Worm (Caenorhabditis elegans) whole organism, young adult: ENCODE measurements around the gene dhps-1.

Experiments
- B0019.2 ChIP-seq: fragments of 200-800 bp; sonication (Bioruptor generic); conservative IDR thresholded peaks from 2 replicates; pipeline ENCODE4 v1.3.6; 2022; ENCODE audit warnings: missing genetic modification reagents, missing genetic modification characterization, missing compliant biosample characterization
- B0336.3 ChIP-seq: fragments of 200-800 bp; sonication (Bioruptor generic); IDR thresholded peaks from 2 replicates; pipeline ENCODE4 v1.3.6; 2022; ENCODE audit warnings: missing genetic modification characterization, missing compliant biosample characterization
- D2030.7 ChIP-seq: fragments of 200-800 bp; sonication (Bioruptor generic); IDR thresholded peaks from 2 replicates; pipeline ENCODE4 v1.3.6; 2022; ENCODE audit warnings: missing genetic modification reagents, missing genetic modification characterization, missing compliant biosample characterization
- F33H1.4 ChIP-seq: fragments of 200-800 bp; sonication (Bioruptor generic); IDR thresholded peaks from 2 replicates; pipeline ENCODE4 v1.3.6; 2022; ENCODE audit warnings: missing genetic modification reagents, missing genetic modification characterization, missing compliant biosample characterization
- F37B4.10 ChIP-seq: fragments of 200-800 bp; sonication (Bioruptor generic); IDR thresholded peaks from 2 replicates; pipeline ENCODE4 v1.3.6; 2022; ENCODE audit warnings: missing genetic modification characterization, missing compliant biosample characterization
- F39B2.1 ChIP-seq: fragments of 200-800 bp; sonication (Bioruptor generic); IDR thresholded peaks from 2 replicates; pipeline ENCODE4 v1.3.6; 2022; ENCODE audit warnings: missing genetic modification reagents, missing genetic modification characterization, missing compliant biosample characterization
- T26A5.8 ChIP-seq: sonication (generic microtip); optimal IDR thresholded peaks from 2 replicates; lab custom pipeline; 2016; ENCODE audit warnings: missing genetic modification characterization, missing compliant biosample characterization
- Y56A3A.18 ChIP-seq: fragments of 200-800 bp; sonication (Bioruptor generic); IDR thresholded peaks from 2 replicates; pipeline ENCODE4 v1.3.6; 2022; ENCODE audit warnings: missing genetic modification reagents, missing genetic modification characterization, missing compliant biosample characterization
- Y67H2A.10 ChIP-seq: fragments of 200-800 bp; sonication (Bioruptor generic); conservative IDR thresholded peaks from 2 replicates; pipeline ENCODE4 v1.3.6; 2022; ENCODE audit warnings: missing genetic modification reagents, missing genetic modification characterization, missing compliant biosample characterization
- attf-3 ChIP-seq: fragments of 200-800 bp; sonication (Bioruptor generic); conservative IDR thresholded peaks from 2 replicates; pipeline ENCODE4 v1.3.6; 2022; ENCODE audit warnings: missing genetic modification reagents, missing genetic modification characterization, missing compliant biosample characterization
- attf-5 ChIP-seq: fragments of 200-800 bp; sonication (Bioruptor generic); optimal IDR thresholded peaks from 2 replicates; lab custom pipeline; 2018; ENCODE audit warnings: mild to moderate bottlenecking, missing genetic modification characterization, missing compliant biosample characterization
- attf-6 ChIP-seq: fragments of 200-800 bp; sonication (Bioruptor generic); IDR thresholded peaks from 2 replicates; pipeline ENCODE4 v1.3.6; 2022; ENCODE audit warnings: missing genetic modification reagents, missing genetic modification characterization, missing compliant biosample characterization
- cebp-2 ChIP-seq: fragments of 200-800 bp; sonication (Bioruptor generic); IDR thresholded peaks from 2 replicates; pipeline ENCODE4 v1.3.6; 2022; ENCODE audit warnings: missing genetic modification characterization, missing compliant biosample characterization
- ceh-100 ChIP-seq: fragments of 200-800 bp; sonication (Bioruptor generic); IDR thresholded peaks from 2 replicates; pipeline ENCODE4 v1.3.6; 2022; ENCODE audit warnings: missing genetic modification reagents, missing genetic modification characterization, missing compliant biosample characterization
- ceh-27 ChIP-seq: fragments of 200-800 bp; sonication (Bioruptor generic); optimal IDR thresholded peaks from 2 replicates; lab custom pipeline; 2018; ENCODE audit warnings: mild to moderate bottlenecking, missing genetic modification characterization, moderate library complexity, missing compliant biosample characterization
- ceh-40 ChIP-seq: fragments of 200-800 bp; sonication (Bioruptor generic); IDR thresholded peaks from 2 replicates; pipeline ENCODE4 v1.3.6; 2022; ENCODE audit warnings: missing genetic modification characterization, missing compliant biosample characterization
- ceh-91 ChIP-seq: fragments of 200-800 bp; sonication (Bioruptor generic); IDR thresholded peaks from 2 replicates; pipeline ENCODE4 v1.3.6; 2022; ENCODE audit warnings: missing genetic modification reagents, missing genetic modification characterization, missing compliant biosample characterization
- chd-7 ChIP-seq: sonication (generic microtip); optimal IDR thresholded peaks from 2 replicates; lab custom pipeline; 2016; ENCODE audit warnings: mild to moderate bottlenecking, missing genetic modification characterization, moderate library complexity, missing compliant biosample characterization
- dpl-1 ChIP-seq: fragments of 150-350 bp; optimal IDR thresholded peaks from 2 replicates; lab custom pipeline; 2014; ENCODE audit warnings: missing biosample characterization, missing genetic modification reagents, missing genetic modification characterization
- egl-18 ChIP-seq: fragments of 200-800 bp; sonication (Bioruptor generic); IDR thresholded peaks from 2 replicates; pipeline ENCODE4 v1.3.6; 2022; ENCODE audit warnings: missing genetic modification reagents, missing genetic modification characterization, missing compliant biosample characterization
- gei-17 ChIP-seq: fragments of 200-800 bp; sonication (Bioruptor generic); optimal IDR thresholded peaks from 2 replicates; lab custom pipeline; 2018; ENCODE audit warnings: mild to moderate bottlenecking, missing genetic modification characterization, missing compliant biosample characterization
- hmg-1.2 ChIP-seq: fragments of 200-800 bp; sonication (Bioruptor generic); IDR thresholded peaks from 2 replicates; pipeline ENCODE4 v1.3.6; 2022; ENCODE audit warnings: missing genetic modification reagents, missing genetic modification characterization, missing compliant biosample characterization
- hrde-1 ChIP-seq: sonication (generic microtip); optimal IDR thresholded peaks from 2 replicates; lab custom pipeline; 2016; ENCODE audit warnings: missing genetic modification characterization, mild to moderate bottlenecking, missing compliant biosample characterization, moderate library complexity, missing genotype, missing genetic modification reagents, borderline replicate concordance
- let-526 ChIP-seq: fragments of 200-800 bp; sonication (Bioruptor generic); IDR thresholded peaks from 2 replicates; pipeline ENCODE4 v1.3.6; 2022; ENCODE audit warnings: missing genetic modification reagents, missing genetic modification characterization, missing compliant biosample characterization
- lin-26 ChIP-seq: fragments of 200-800 bp; sonication (Bioruptor generic); IDR thresholded peaks from 2 replicates; pipeline ENCODE4 v1.3.6; 2022; ENCODE audit warnings: missing genetic modification reagents, missing genetic modification characterization, missing compliant biosample characterization
- lsl-1 ChIP-seq: fragments of 200-800 bp; sonication (Bioruptor generic); optimal IDR thresholded peaks from 2 replicates; lab custom pipeline; 2018; ENCODE audit warnings: mild to moderate bottlenecking, missing genetic modification characterization, moderate library complexity, missing compliant biosample characterization
- lsy-27 ChIP-seq: sonication (generic microtip); optimal IDR thresholded peaks from 2 replicates; lab custom pipeline; 2017; ENCODE audit warnings: missing genetic modification characterization, mild to moderate bottlenecking, missing compliant biosample characterization, antibody characterized with exemption, missing genotype, borderline replicate concordance; ENCODE audit not compliant: insufficient read depth
- madf-3 ChIP-seq: fragments of 200-800 bp; sonication (Bioruptor generic); IDR thresholded peaks from 2 replicates; pipeline ENCODE4 v1.3.6; 2022; ENCODE audit warnings: missing genetic modification reagents, missing genetic modification characterization, missing compliant biosample characterization
- madf-8 ChIP-seq: fragments of 200-800 bp; sonication (Bioruptor generic); conservative IDR thresholded peaks from 2 replicates; pipeline ENCODE4 v1.3.6; 2022; ENCODE audit warnings: missing genetic modification reagents, missing genetic modification characterization, missing compliant biosample characterization
- mel-28 ChIP-seq: sonication (generic microtip); optimal IDR thresholded peaks from 2 replicates; lab custom pipeline; 2016; ENCODE audit warnings: borderline replicate concordance, mild to moderate bottlenecking, missing genetic modification characterization, missing compliant biosample characterization
- mes-4 ChIP-seq: sonication (generic microtip); optimal IDR thresholded peaks from 2 replicates; lab custom pipeline; 2016; ENCODE audit warnings: missing genotype, missing genetic modification characterization, missing compliant biosample characterization
- nfyb-1 ChIP-seq: fragments of 200-800 bp; sonication (Bioruptor generic); IDR thresholded peaks from 2 replicates; pipeline ENCODE4 v1.3.6; 2022; ENCODE audit warnings: missing genetic modification reagents, missing genetic modification characterization, missing compliant biosample characterization
- nhr-179 ChIP-seq: sonication (generic microtip); optimal IDR thresholded peaks from 2 replicates; lab custom pipeline; 2016; ENCODE audit warnings: mild to moderate bottlenecking, missing genetic modification characterization, missing compliant biosample characterization
- nhr-80 ChIP-seq: sonication (generic microtip); optimal IDR thresholded peaks from 2 replicates; lab custom pipeline; 2016; ENCODE audit warnings: missing genetic modification characterization, missing compliant biosample characterization
- pha-4 ChIP-seq: fragments of 150-350 bp; sonication (generic microtip); optimal IDR thresholded peaks from 2 replicates; lab custom pipeline; 2014; ENCODE audit warnings: missing biosample characterization, missing genetic modification reagents, missing genetic modification characterization
- repo-1 ChIP-seq: sonication (generic microtip); optimal IDR thresholded peaks from 2 replicates; lab custom pipeline; 2017; ENCODE audit warnings: mild to moderate bottlenecking, missing genetic modification characterization, missing compliant biosample characterization
- rpc-1 ChIP-seq, 2 experiments: fragments of 150-350 bp in 1 of 2; sonication (generic microtip) in 1 of 2; optimal IDR thresholded peaks; 2 replicates each; lab custom pipeline; 2014 to 2018; ENCODE audit warnings: missing biosample characterization in 1 of 2, missing genetic modification characterization in 1 of 2, missing genetic modification reagents in 1 of 2, missing genotype in 1 of 2
- sdz-38 ChIP-seq: sonication (generic microtip); optimal IDR thresholded peaks from 2 replicates; lab custom pipeline; 2016; ENCODE audit warnings: missing genotype, missing genetic modification characterization, missing compliant biosample characterization
- snpc-1.3 ChIP-seq: sonication (generic microtip); optimal IDR thresholded peaks from 2 replicates; lab custom pipeline; 2017; ENCODE audit warnings: missing genetic modification characterization, mild to moderate bottlenecking, missing compliant biosample characterization, antibody characterized with exemption, moderate library complexity, missing genotype, missing genetic modification reagents; ENCODE audit not compliant: insufficient read depth
- snpc-3.4 ChIP-seq: sonication (generic microtip); optimal IDR thresholded peaks from 2 replicates; lab custom pipeline; 2017; ENCODE audit warnings: missing genetic modification characterization, mild to moderate bottlenecking, missing compliant biosample characterization, antibody characterized with exemption, moderate library complexity, missing genotype, missing genetic modification reagents
- sptf-2 ChIP-seq: fragments of 200-800 bp; sonication (Bioruptor generic); optimal IDR thresholded peaks from 2 replicates; lab custom pipeline; 2018; ENCODE audit warnings: mild to moderate bottlenecking, missing genetic modification characterization, missing compliant biosample characterization
- tbp1 ChIP-seq: fragments of 200-800 bp; sonication (Bioruptor generic); optimal IDR thresholded peaks from 2 replicates; lab custom pipeline; 2018; ENCODE audit warnings: mild to moderate bottlenecking, missing genetic modification characterization, missing compliant biosample characterization
- zfh-2 ChIP-seq: fragments of 200-800 bp; sonication (Bioruptor generic); conservative IDR thresholded peaks from 2 replicates; pipeline ENCODE4 v1.3.6; 2022; ENCODE audit warnings: missing genetic modification reagents, missing genetic modification characterization, missing compliant biosample characterization
- ztf-22 ChIP-seq: fragments of 200-800 bp; sonication (Bioruptor generic); optimal IDR thresholded peaks from 2 replicates; lab custom pipeline; 2018; ENCODE audit warnings: mild to moderate bottlenecking, missing genetic modification characterization, moderate library complexity, missing compliant biosample characterization
- ztf-26 ChIP-seq: sonication (generic microtip); optimal IDR thresholded peaks from 2 replicates; lab custom pipeline; 2017; ENCODE audit warnings: missing genetic modification characterization, missing compliant biosample characterization

Gene dhps-1

ce11 chrII:11954811-11955210, 38.0 kb upstream of the dhps-1 start (continued):
- TF ChIP-seq T26A5.8 (tag; lab: Kevin White, UChicago) = no peak
- no peak for TF ChIP-seq attf-6
- no peak for TF ChIP-seq Y67H2A.10 (GFP tag; lab: Robert Waterston, UW)
- no peak for TF ChIP-seq B0336.3 (GFP tag; lab: Robert Waterston, UW)
- TF ChIP-seq ceh-100 = no peak
- TF ChIP-seq ceh-91 (GFP tag; lab: Robert Waterston, UW) = no peak

ce11 chrII:11958793-11959574, 33.8 kb upstream of the dhps-1 start:
- TF ChIP-seq ztf-22 (GFP tag; lab: Kevin White, UChicago) (no peak), repo-1 (tag; lab: Kevin White, UChicago) (no peak), snpc-1.3 (no peak), ztf-26 (tag; lab: Kevin White, UChicago) (peak; percentile 17), F33H1.4 (GFP tag; lab: Robert Waterston, UW) (peak; percentile 30; the same call in 1 of the 2 replicates), attf-5 (GFP tag; lab: Kevin White, UChicago) (peak; percentile 18), rpc-1 (optimal IDR thresholded peaks at IDR 0.05; lab: Kevin White, UChicago) (peak; percentile 46), rpc-1 (tag; optimal IDR thresholded peaks at IDR 0.05; lab: Kevin White, UChicago) (peak; percentile 69), nhr-179 (tag; lab: Kevin White, UChicago) (no peak), F39B2.1 (GFP tag; lab: Robert Waterston, UW) (no peak), nhr-80 (tag; lab: Kevin White, UChicago) (peak; percentile 8), lin-26 (GFP tag; lab: Robert Waterston, UW) (no peak), B0019.2 (GFP tag; lab: Robert Waterston, UW) (0 out of 2 replicates have a peak, but pooled peaks have one; percentile 30), let-526 (GFP tag; lab: Robert Waterston, UW) (no peak), madf-8 (GFP tag; lab: Robert Waterston, UW) (no peak), mes-4 (tag; lab: Kevin White, UChicago) (no peak), nfyb-1 (GFP tag; lab: Robert Waterston, UW) (peak; percentile 59), Y56A3A.18 (no peak), gei-17 (GFP tag; lab: Kevin White, UChicago) (no peak), snpc-3.4 (tag; lab: Kevin White, UChicago) (no peak), lsl-1 (peak; percentile 74), attf-3 (GFP tag; lab: Robert Waterston, UW) (0 out of 2 replicates have a peak, but pooled peaks have one; percentile 40), tbp1 (GFP tag; lab: Kevin White, UChicago) (peak; percentile 89), cebp-2 (GFP tag; lab: Robert Waterston, UW) (no peak), ceh-27 (GFP tag; lab: Kevin White, UChicago) (peak; percentile 56), chd-7 (no peak), madf-3 (GFP tag; lab: Robert Waterston, UW) (no peak), lsy-27 (no peak), F37B4.10 (GFP tag; lab: Robert Waterston, UW) (no peak), D2030.7 (GFP tag; lab: Robert Waterston, UW) (peak; percentile 63; the same call in 1 of the 2 replicates), hmg-1.2 (peak; percentile 63), pha-4 (tag; lab: Kevin White, UChicago) (no peak), ceh-40 (GFP tag; lab: Robert Waterston, UW) (no peak), sptf-2 (GFP tag; lab: Kevin White, UChicago) (no peak), hrde-1 (tag; lab: Kevin White, UChicago) (no peak), egl-18 (GFP tag; lab: Robert Waterston, UW) (no peak), ceh-100 (no peak), mel-28 (tag; lab: Kevin White, UChicago) (no peak), dpl-1 (GFP tag; lab: Kevin White, UChicago) (no peak), sdz-38 (tag; lab: Kevin White, UChicago) (no peak), zfh-2 (peak; percentile 42; the same call in 1 of the 2 replicates)
